Worm (Caenorhabditis elegans): ENCODE measurements around the gene K08E4.3.

DNA sequence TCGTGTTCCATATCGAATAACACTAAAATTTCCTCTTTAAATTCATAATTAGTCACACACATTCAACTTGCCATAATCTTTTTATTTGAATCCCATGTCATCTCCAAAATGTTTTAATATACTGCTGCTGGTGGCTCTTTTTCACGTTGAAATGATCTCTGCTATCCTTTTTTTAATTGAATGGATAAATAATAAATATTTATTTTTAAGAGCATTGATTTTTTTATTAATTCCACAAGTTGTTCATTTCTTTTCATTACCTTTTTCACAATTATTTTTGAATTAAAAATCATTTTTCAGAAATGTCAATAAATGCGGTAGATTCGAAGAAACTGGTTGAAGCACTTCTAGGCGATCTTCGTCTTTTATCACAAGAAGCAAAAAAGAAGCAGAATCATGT is 38.9 kb downstream of the K08E4.3 start, which contains the start of gene mon-2:
- no peak for TF ChIP-seq pqm-1 (tag; optimal IDR thresholded peaks at IDR 0.05)
- TF ChIP-seq ceh-90 (tag; optimal IDR thresholded peaks at IDR 0.05) = no peak
- TF ChIP-seq sox-4 (tag; optimal IDR thresholded peaks at IDR 0.05) = no peak
- no peak for TF ChIP-seq nhr-77 (tag; optimal IDR thresholded peaks at IDR 0.05)
- TF ChIP-seq pag-3 (tag; optimal IDR thresholded peaks at IDR 0.05; ENCODE audit: borderline replicate concordance, insufficient read depth) = no peak
- TF ChIP-seq lin-35 (GFP tag; optimal IDR thresholded peaks at IDR 0.05) = no peak
